Worm (Caenorhabditis elegans) whole organism, young adult: Measurements from ENCODE around the gene dgk-3.

Experiments used
- B0035.1 ChIP-seq: sonication (generic microtip); optimal IDR thresholded peaks from 2 replicates; lab custom pipeline; 2016; ENCODE audit warnings: missing genetic modification characterization, mild to moderate bottlenecking, missing compliant biosample characterization, missing genotype, missing genetic modification reagents
- B0261.1 ChIP-seq: sonication (generic microtip); optimal IDR thresholded peaks from 2 replicates; lab custom pipeline; 2016; ENCODE audit warnings: mild to moderate bottlenecking, missing genetic modification characterization, moderate library complexity, missing compliant biosample characterization
- F23B12.7 ChIP-seq: sonication (generic microtip); optimal IDR thresholded peaks from 2 replicates; lab custom pipeline; 2017; ENCODE audit warnings: missing genetic modification characterization, mild to moderate bottlenecking, missing compliant biosample characterization, antibody characterized with exemption, moderate library complexity; ENCODE audit not compliant: insufficient read depth
- F39B2.1 ChIP-seq: fragments of 200-800 bp; sonication (Bioruptor generic); IDR thresholded peaks from 2 replicates; pipeline ENCODE4 v1.3.6; 2022; ENCODE audit warnings: missing genetic modification reagents, missing genetic modification characterization, missing compliant biosample characterization
- F52B5.7 ChIP-seq: sonication (generic microtip); optimal IDR thresholded peaks from 2 replicates; lab custom pipeline; 2016; ENCODE audit warnings: mild to moderate bottlenecking, missing genetic modification characterization, missing compliant biosample characterization
- K11D2.4 ChIP-seq: fragments of 200-800 bp; sonication (Bioruptor generic); IDR thresholded peaks from 2 replicates; pipeline ENCODE4 v1.3.6; 2022; ENCODE audit warnings: missing genetic modification reagents, missing genetic modification characterization, missing compliant biosample characterization
- Y53G8AR.9 ChIP-seq: fragments of 200-800 bp; sonication (Bioruptor generic); conservative IDR thresholded peaks from 2 replicates; pipeline ENCODE4 v1.3.6; 2022; ENCODE audit warnings: missing genetic modification reagents, missing genetic modification characterization, missing compliant biosample characterization
- Y67H2A.10 ChIP-seq: fragments of 200-800 bp; sonication (Bioruptor generic); conservative IDR thresholded peaks from 2 replicates; pipeline ENCODE4 v1.3.6; 2022; ENCODE audit warnings: missing genetic modification reagents, missing genetic modification characterization, missing compliant biosample characterization
- ZK185.1 ChIP-seq: sonication (generic microtip); optimal IDR thresholded peaks from 2 replicates; lab custom pipeline; 2016; ENCODE audit warnings: mild to moderate bottlenecking, missing genetic modification characterization, missing compliant biosample characterization; ENCODE audit not compliant: poor library complexity, severe bottlenecking
- akir-1 ChIP-seq: fragments of 200-800 bp; sonication (Bioruptor generic); optimal IDR thresholded peaks from 2 replicates; lab custom pipeline; 2018; ENCODE audit warnings: mild to moderate bottlenecking, missing genetic modification characterization, moderate library complexity, missing compliant biosample characterization
- aptf-2 ChIP-seq: fragments of 200-800 bp; sonication (Bioruptor generic); conservative IDR thresholded peaks from 2 replicates; pipeline ENCODE4 v1.3.6; 2022; ENCODE audit warnings: missing genetic modification reagents, missing genetic modification characterization, missing compliant biosample characterization
- attf-5 ChIP-seq: fragments of 200-800 bp; sonication (Bioruptor generic); optimal IDR thresholded peaks from 2 replicates; lab custom pipeline; 2018; ENCODE audit warnings: mild to moderate bottlenecking, missing genetic modification characterization, missing compliant biosample characterization
- ceh-27 ChIP-seq: fragments of 200-800 bp; sonication (Bioruptor generic); optimal IDR thresholded peaks from 2 replicates; lab custom pipeline; 2018; ENCODE audit warnings: mild to moderate bottlenecking, missing genetic modification characterization, moderate library complexity, missing compliant biosample characterization
- ceh-40 ChIP-seq: fragments of 200-800 bp; sonication (Bioruptor generic); IDR thresholded peaks from 2 replicates; pipeline ENCODE4 v1.3.6; 2022; ENCODE audit warnings: missing genetic modification characterization, missing compliant biosample characterization
- ceh-79 ChIP-seq: sonication (generic microtip); optimal IDR thresholded peaks from 2 replicates; lab custom pipeline; 2017; ENCODE audit warnings: mild to moderate bottlenecking, missing genetic modification characterization, missing compliant biosample characterization
- die-1 ChIP-seq: sonication (generic microtip); optimal IDR thresholded peaks from 2 replicates; lab custom pipeline; 2016; ENCODE audit warnings: missing genotype, mild to moderate bottlenecking, missing genetic modification characterization, missing compliant biosample characterization
- dox-1 ChIP-seq: fragments of 200-800 bp; sonication (Bioruptor generic); IDR thresholded peaks from 2 replicates; pipeline ENCODE4 v1.3.6; 2022; ENCODE audit warnings: missing genetic modification reagents, missing genetic modification characterization, missing compliant biosample characterization
- ets-4 ChIP-seq: fragments of 200-800 bp; sonication (Bioruptor generic); optimal IDR thresholded peaks from 2 replicates; lab custom pipeline; 2018; ENCODE audit warnings: mild to moderate bottlenecking, missing genetic modification characterization, missing compliant biosample characterization
- gei-17 ChIP-seq: fragments of 200-800 bp; sonication (Bioruptor generic); optimal IDR thresholded peaks from 2 replicates; lab custom pipeline; 2018; ENCODE audit warnings: mild to moderate bottlenecking, missing genetic modification characterization, missing compliant biosample characterization
- hmg-1.2 ChIP-seq: fragments of 200-800 bp; sonication (Bioruptor generic); IDR thresholded peaks from 2 replicates; pipeline ENCODE4 v1.3.6; 2022; ENCODE audit warnings: missing genetic modification reagents, missing genetic modification characterization, missing compliant biosample characterization
- let-607 ChIP-seq, 2 experiments: fragments of 200-800 bp in 1 of 2; sonication (Bioruptor generic) in 1 of 2; sonication (generic microtip) in 1 of 2; optimal IDR thresholded peaks; 2 replicates each; lab custom pipeline; 2016 to 2018; ENCODE audit warnings: mild to moderate bottlenecking in 2 of 2, missing compliant biosample characterization in 2 of 2, missing genetic modification characterization in 2 of 2, moderate library complexity in 2 of 2, missing genotype in 1 of 2
- lin-54 ChIP-seq: fragments of 200-800 bp; sonication (Bioruptor generic); optimal IDR thresholded peaks from 2 replicates; lab custom pipeline; 2018; ENCODE audit warnings: mild to moderate bottlenecking, missing genetic modification characterization, missing compliant biosample characterization
- madf-8 ChIP-seq: fragments of 200-800 bp; sonication (Bioruptor generic); conservative IDR thresholded peaks from 2 replicates; pipeline ENCODE4 v1.3.6; 2022; ENCODE audit warnings: missing genetic modification reagents, missing genetic modification characterization, missing compliant biosample characterization
- mes-4 ChIP-seq: sonication (generic microtip); optimal IDR thresholded peaks from 2 replicates; lab custom pipeline; 2016; ENCODE audit warnings: missing genotype, missing genetic modification characterization, missing compliant biosample characterization
- nfya-2 ChIP-seq: fragments of 200-800 bp; sonication (Bioruptor generic); IDR thresholded peaks from 2 replicates; pipeline ENCODE4 v1.3.6; 2022; ENCODE audit warnings: missing genetic modification reagents, missing genetic modification characterization, missing compliant biosample characterization
- nhr-179 ChIP-seq: sonication (generic microtip); optimal IDR thresholded peaks from 2 replicates; lab custom pipeline; 2016; ENCODE audit warnings: mild to moderate bottlenecking, missing genetic modification characterization, missing compliant biosample characterization
- nhr-80 ChIP-seq: sonication (generic microtip); optimal IDR thresholded peaks from 2 replicates; lab custom pipeline; 2016; ENCODE audit warnings: missing genetic modification characterization, missing compliant biosample characterization
- pbrm-1 ChIP-seq: fragments of 200-800 bp; sonication (Bioruptor generic); IDR thresholded peaks from 2 replicates; pipeline ENCODE4 v1.3.6; 2022; ENCODE audit warnings: missing genetic modification reagents, missing genetic modification characterization, missing compliant biosample characterization
- sdz-38 ChIP-seq: sonication (generic microtip); optimal IDR thresholded peaks from 2 replicates; lab custom pipeline; 2016; ENCODE audit warnings: missing genotype, missing genetic modification characterization, missing compliant biosample characterization
- sea-2 ChIP-seq: fragments of 200-800 bp; sonication (Bioruptor generic); IDR thresholded peaks from 2 replicates; pipeline ENCODE4 v1.3.6; 2022; ENCODE audit warnings: missing genetic modification characterization, missing compliant biosample characterization
- snpc-1.3 ChIP-seq: sonication (generic microtip); optimal IDR thresholded peaks from 2 replicates; lab custom pipeline; 2017; ENCODE audit warnings: missing genetic modification characterization, mild to moderate bottlenecking, missing compliant biosample characterization, antibody characterized with exemption, moderate library complexity, missing genotype, missing genetic modification reagents; ENCODE audit not compliant: insufficient read depth
- sptf-2 ChIP-seq: fragments of 200-800 bp; sonication (Bioruptor generic); optimal IDR thresholded peaks from 2 replicates; lab custom pipeline; 2018; ENCODE audit warnings: mild to moderate bottlenecking, missing genetic modification characterization, missing compliant biosample characterization
- tbx-9 ChIP-seq: sonication (generic microtip); optimal IDR thresholded peaks from 2 replicates; lab custom pipeline; 2016; ENCODE audit warnings: borderline replicate concordance, missing genetic modification characterization, inconsistent platforms, missing compliant biosample characterization
- unc-130 ChIP-seq: sonication (generic microtip); optimal IDR thresholded peaks from 2 replicates; lab custom pipeline; 2016; ENCODE audit warnings: missing genetic modification reagents, missing genetic modification characterization, missing compliant biosample characterization
- zfh-2 ChIP-seq: fragments of 200-800 bp; sonication (Bioruptor generic); conservative IDR thresholded peaks from 2 replicates; pipeline ENCODE4 v1.3.6; 2022; ENCODE audit warnings: missing genetic modification reagents, missing genetic modification characterization, missing compliant biosample characterization
- ztf-3 ChIP-seq: fragments of 200-800 bp; sonication (Bioruptor generic); optimal IDR thresholded peaks from 2 replicates; lab custom pipeline; 2018; ENCODE audit warnings: mild to moderate bottlenecking, missing genetic modification characterization, missing compliant biosample characterization

Gene dgk-3

DNA sequence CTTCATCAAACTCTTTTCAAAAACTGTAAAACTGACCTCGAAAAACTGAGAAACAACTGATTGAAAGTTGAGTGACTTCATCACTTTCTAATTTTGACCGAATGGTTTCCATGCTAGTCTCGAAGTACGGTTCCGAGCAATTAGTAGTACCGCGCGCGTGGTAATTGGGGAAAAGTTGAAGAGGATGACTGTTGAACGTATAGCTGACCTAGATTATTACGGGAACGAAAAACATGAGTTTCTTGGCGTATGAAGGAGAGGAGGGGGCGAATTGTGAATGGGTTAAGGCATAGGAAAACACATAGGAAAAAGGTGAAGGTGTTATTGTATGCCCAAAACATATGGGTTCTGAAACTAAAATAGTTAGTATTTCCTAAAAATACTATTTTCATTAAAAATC, 1.3 kb upstream of the dgk-3 start, which contains the start of gene ptr-9 (continued):
- no peak for TF ChIP-seq F39B2.1 (GFP tag; lab: Robert Waterston, UW)

DNA sequence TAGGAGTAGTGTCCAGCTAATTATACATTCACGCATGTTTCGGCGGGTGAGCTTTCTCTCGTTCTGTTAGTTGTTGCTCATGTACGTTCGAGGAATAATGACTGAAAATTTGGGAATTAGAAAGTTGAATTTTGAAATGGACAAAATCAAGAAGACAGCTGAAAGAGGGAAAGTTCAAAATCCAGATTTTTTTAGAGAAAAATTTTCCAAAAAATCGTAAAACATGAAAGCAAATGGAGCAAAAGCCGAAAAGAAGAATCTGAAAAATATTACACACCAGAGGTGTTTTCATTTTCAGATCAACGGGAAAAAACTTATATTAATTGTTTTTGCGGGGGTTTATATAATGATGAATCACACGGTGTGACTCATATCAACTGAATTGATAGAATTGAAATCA, 9.8 kb downstream of the dgk-3 start, which contains the start of gene ina-1:
ina-1 (minus strand) TSS at position 101 of the 400 bp plus-strand sequence.
- TF ChIP-seq B0261.1 (tag; lab: Kevin White, UChicago) (no peak), tbx-9 (no peak), ceh-40 (GFP tag; lab: Robert Waterston, UW) (no peak), B0035.1 (tag; lab: Kevin White, UChicago) (no peak), madf-8 (GFP tag; lab: Robert Waterston, UW) (no peak), dox-1 (GFP tag; lab: Robert Waterston, UW) (no peak), akir-1 (no peak), die-1 (tag; lab: Kevin White, UChicago) (no peak), gei-17 (GFP tag; lab: Kevin White, UChicago) (no peak), ceh-27 (GFP tag; lab: Kevin White, UChicago) (no peak), attf-5 (GFP tag; lab: Kevin White, UChicago) (no peak), unc-130 (GFP tag; lab: Kevin White, UChicago) (no peak), pbrm-1 (GFP tag; lab: Robert Waterston, UW) (no peak), sea-2 (GFP tag; lab: Robert Waterston, UW) (no peak), F23B12.7 (tag; lab: Kevin White, UChicago) (no peak), ztf-3 (GFP tag; lab: Kevin White, UChicago) (no peak)

DNA sequence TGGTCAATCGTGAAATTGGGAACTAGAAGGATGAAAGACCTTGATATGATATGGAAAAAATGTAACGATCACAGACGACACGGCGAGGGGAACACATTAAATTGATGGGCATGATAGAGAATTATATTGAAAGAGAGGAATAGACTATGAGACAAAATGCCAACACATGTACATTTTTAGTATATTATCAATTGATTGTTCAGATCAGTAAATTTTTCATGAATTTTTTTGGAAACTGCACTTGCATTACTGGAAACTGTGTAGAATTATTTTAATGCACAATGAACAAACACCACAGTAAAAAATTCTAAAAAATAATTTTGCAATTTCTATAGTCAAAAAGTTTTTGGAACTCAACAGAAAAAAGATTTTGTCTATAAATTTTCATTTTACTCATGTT, 10.4 kb downstream of the dgk-3 start:
- no peak for TF ChIP-seq nfya-2 (GFP tag; lab: Robert Waterston, UW)
- no peak for TF ChIP-seq aptf-2
- TF ChIP-seq K11D2.4 (GFP tag; lab: Robert Waterston, UW): no peak
- no peak for TF ChIP-seq unc-130 (GFP tag; lab: Kevin White, UChicago)
- no peak for TF ChIP-seq Y53G8AR.9 (GFP tag; lab: Robert Waterston, UW)
- no peak for TF ChIP-seq madf-8 (GFP tag; lab: Robert Waterston, UW)

DNA sequence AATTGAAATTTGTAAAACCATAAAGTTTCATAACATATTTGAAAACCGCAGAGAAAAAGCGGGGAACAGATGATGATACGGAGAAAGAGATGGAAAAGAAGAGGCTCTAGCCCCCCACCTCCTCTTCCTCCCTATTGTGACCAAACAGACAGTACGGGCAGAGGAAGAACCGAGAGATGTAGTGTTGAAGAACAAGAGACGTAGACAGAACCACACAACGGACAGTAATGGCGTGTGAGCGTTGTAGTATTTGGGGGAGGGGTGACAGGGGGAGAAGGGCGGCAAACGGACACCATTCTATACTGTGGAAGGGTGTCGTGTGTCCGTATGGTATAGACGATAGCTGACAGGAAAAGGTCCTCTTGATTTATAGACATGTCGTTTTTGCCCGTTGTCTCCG, 13.1 kb downstream of the dgk-3 start:
- TF ChIP-seq hmg-1.2 (GFP tag; lab: Robert Waterston, UW) (peak; percentile 77; the same call in 1 of the 2 replicates), ets-4 (GFP tag; lab: Kevin White, UChicago) (no peak), nhr-80 (tag; lab: Kevin White, UChicago) (peak; percentile 47)

DNA sequence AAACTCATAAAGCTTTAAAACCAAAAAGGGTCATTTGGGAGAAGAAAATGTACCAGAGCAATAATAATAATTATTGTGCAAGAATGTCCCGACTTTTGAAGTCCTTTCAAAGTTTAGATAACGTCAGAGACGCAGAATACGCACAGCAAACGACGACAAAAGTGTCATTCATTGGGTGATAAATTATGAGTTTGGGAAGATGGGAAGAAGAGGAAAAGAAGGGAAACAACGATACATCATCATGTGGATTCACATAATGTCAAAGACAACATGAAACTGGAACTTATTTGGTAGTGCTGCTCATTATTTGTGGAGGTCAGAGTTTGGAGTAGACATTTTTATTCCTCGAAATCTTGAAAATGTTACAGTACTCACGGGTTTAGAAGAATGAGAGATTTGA, 15.0 kb downstream of the dgk-3 start:
- TF ChIP-seq Y67H2A.10 (GFP tag; lab: Robert Waterston, UW) (no peak), nhr-179 (tag; lab: Kevin White, UChicago) (no peak)

DNA sequence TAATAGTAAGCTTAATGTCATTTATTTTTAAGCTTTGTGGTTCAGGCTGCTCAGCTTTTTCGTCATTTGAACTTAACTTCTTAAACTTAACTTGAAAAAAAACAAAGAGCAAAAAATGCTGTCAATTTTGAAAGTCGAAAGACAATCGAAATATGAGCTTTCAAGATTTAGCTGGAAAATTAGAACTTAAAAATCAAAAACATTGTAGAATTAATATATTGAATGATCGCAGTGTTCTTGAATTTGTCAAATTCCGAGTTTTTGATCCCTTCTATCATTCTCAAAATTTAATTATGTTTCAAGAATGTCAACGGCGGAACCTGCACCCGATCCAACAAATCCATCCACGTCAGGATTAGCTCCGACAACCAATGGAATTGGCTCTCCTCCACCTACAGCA, 18.4 kb downstream of the dgk-3 start, which contains the start of gene tax-4:
tax-4 (plus strand) TSS at position 301 of the 400 bp plus-strand sequence.
- TF ChIP-seq sdz-38: no peak
- TF ChIP-seq lin-54: no peak

DNA sequence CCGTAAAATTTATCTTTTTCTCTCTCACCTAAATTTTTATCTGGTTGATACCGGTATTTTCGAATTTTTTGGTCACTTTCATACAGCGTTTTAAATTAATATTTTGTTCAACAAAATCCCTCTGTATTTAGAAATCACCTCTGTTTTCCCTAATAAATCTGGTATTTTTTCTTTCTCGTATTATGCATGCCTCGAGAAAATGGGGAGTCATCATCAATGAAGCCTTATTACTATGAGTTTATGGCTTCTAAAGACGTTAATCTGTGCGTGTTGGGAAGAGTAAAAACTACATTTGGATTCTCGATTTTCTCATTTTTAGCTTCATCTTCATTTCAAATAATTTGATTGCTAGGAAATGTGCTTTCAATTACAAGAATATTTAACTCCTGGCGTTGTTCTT, 22.9 kb downstream of the dgk-3 start, which contains the start of gene ZC84.7:
ZC84.7 (plus strand) TSS at position 301 of the 400 bp plus-strand sequence.
- TF ChIP-seq Y67H2A.10 (GFP tag; lab: Robert Waterston, UW) (no peak), ceh-79 (tag; lab: Kevin White, UChicago) (no peak), zfh-2 (GFP tag; lab: Robert Waterston, UW) (no peak), mes-4 (tag; lab: Kevin White, UChicago) (no peak), F52B5.7 (tag; lab: Kevin White, UChicago) (no peak), snpc-1.3 (no peak), sptf-2 (GFP tag; lab: Kevin White, UChicago) (no peak), unc-130 (GFP tag; lab: Kevin White, UChicago) (no peak), let-607 (tag; optimal IDR thresholded peaks at IDR 0.05; lab: Kevin White, UChicago) (no peak), ZK185.1 (tag; lab: Kevin White, UChicago) (no peak)
